Worm (Caenorhabditis elegans) whole organism, L4 larva: ENCODE measurements around the gene C40C9.4.

Experiments used
- lin-1 ChIP-seq: fragments of 200-800 bp; sonication (Bioruptor generic); IDR thresholded peaks from 2 replicates; pipeline ENCODE4 v1.3.6; 2022; ENCODE audit warnings: missing genetic modification reagents, missing genetic modification characterization, missing compliant biosample characterization
- nhr-25 ChIP-seq: sonication (generic microtip); optimal IDR thresholded peaks from 2 replicates; lab custom pipeline; 2017; ENCODE audit warnings: missing genetic modification characterization, mild to moderate bottlenecking, missing compliant biosample characterization, antibody characterized with exemption, moderate library complexity, borderline replicate concordance; ENCODE audit not compliant: insufficient read depth
- pqm-1 ChIP-seq: sonication (generic microtip); optimal IDR thresholded peaks from 2 replicates; lab custom pipeline; 2017; ENCODE audit warnings: missing biosample characterization, missing genetic modification characterization

DNA sequence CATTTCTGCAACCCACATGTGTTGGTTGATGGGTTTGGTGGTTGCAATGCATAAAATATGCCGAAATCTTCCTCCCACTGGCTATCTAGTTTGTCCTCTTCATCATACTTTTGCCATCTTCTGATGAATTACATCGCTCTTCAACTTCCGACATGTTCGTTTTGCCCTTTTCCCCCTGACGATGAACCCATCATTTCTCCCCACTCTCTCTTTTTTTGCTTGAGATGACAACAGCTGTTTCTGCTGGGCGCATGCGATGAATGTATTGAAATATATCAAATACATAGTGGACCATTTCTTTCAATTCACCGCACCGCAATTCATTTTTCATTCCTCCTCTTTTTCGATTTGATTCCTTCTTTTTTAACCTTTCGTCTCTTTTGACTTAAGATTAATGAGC is 20.1 kb downstream of the C40C9.4 start:
- TF ChIP-seq pqm-1 (tag; lab: Kevin White, UChicago) (no peak), lin-1 (GFP tag; lab: Robert Waterston, UW) (no peak), nhr-25 (tag; lab: Kevin White, UChicago) (no peak)
